Fruit fly (Drosophila melanogaster): ENCODE measurements around the gene CG17475.

DNA sequence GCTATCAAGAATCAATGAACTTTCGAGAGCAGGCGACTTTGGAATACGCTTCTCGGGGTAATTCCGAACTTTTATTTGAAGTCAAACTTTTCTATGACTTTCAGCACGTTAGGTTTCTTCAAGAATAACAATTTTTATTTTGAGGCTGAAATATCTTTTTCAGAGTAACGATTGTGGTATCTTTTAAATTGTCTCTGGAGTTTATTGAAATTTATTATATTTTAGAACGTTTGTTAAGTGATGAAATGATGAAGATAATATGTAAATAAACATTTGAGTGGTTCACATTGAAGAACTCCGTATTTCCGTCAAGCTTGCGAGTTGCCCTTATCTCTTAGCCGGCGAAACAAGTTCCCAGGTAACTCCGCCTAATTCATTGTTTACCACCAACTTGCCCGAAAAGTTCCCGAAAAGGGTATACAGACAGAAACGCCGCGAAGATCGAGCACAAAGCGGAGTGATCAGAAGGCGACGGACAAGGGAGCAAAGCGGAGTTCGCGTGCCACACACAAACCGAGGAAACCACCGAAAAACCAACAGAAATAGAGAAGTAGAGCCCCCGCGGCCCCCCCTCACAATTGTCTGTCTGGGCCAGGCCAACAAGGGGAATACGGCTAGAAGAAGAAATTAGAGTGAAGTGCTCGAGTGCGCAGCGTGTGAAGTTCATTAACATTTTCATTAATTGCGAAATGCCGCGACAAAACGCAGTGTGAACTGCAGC lies 12.5 kb downstream of the CG17475 start:
- TF ChIP-seq CG9705 (GFP tag; optimal IDR thresholded peaks at IDR 0.05) (no peak), woc (GFP tag; optimal IDR thresholded peaks at IDR 0.05) (peak; percentile 79), lola (GFP tag; optimal IDR thresholded peaks at IDR 0.05) (no peak), br (GFP tag; optimal IDR thresholded peaks at IDR 0.05) (peak; percentile 55)
